Fruit fly (Drosophila melanogaster) whole organism, embryonic: ENCODE results near the gene CG13026.
A peak's percentile ranks its signal among the peaks of the same experiment; 100 is the strongest.

ENCODE experiments used
- ATbp ChIP-seq: fragments of 200-800 bp; sonication (Bioruptor generic); optimal IDR thresholded peaks from 2 replicates; lab custom pipeline; 2017; ENCODE audit warnings: missing biosample characterization, mild to moderate bottlenecking, missing genetic modification characterization, missing genetic modification reagents
- Atf-2 ChIP-seq: fragments of 200-800 bp; sonication (Bioruptor generic); optimal IDR thresholded peaks from 2 replicates; lab custom pipeline; 2016; ENCODE audit warnings: missing biosample characterization, missing genetic modification characterization
- Atf3 ChIP-seq: fragments of 200-800 bp; sonication (Bioruptor generic); optimal IDR thresholded peaks from 3 replicates; lab custom pipeline; 2016; ENCODE audit warnings: missing biosample characterization, missing genetic modification characterization
- BEAF-32 ChIP-seq: fragments of 200-800 bp; sonication (Bioruptor generic); optimal IDR thresholded peaks from 3 replicates; lab custom pipeline; 2017; ENCODE audit warnings: missing biosample characterization, missing genetic modification characterization, mild to moderate bottlenecking, moderate library complexity, missing genetic modification reagents
- CG1024 ChIP-seq: fragments of 200-800 bp; sonication (Bioruptor generic); IDR thresholded peaks from 2 replicates; pipeline ENCODE4 v1.3.6; 2022; ENCODE audit warnings: missing biosample characterization, missing genetic modification characterization
- CG10366 ChIP-seq: fragments of 200-800 bp; sonication (Bioruptor generic); IDR thresholded peaks from 2 replicates; pipeline ENCODE4 v1.3.6; 2022; ENCODE audit warnings: missing biosample characterization, missing genetic modification characterization
- CG11504 ChIP-seq: fragments of 200-800 bp; sonication (Bioruptor generic); optimal IDR thresholded peaks from 3 replicates; lab custom pipeline; 2019; ENCODE audit warnings: missing biosample characterization, mild to moderate bottlenecking, missing genetic modification characterization, moderate library complexity
- CG12219 ChIP-seq: fragments of 200-800 bp; sonication (Bioruptor generic); optimal IDR thresholded peaks from 3 replicates; lab custom pipeline; 2018; ENCODE audit warnings: missing biosample characterization, mild to moderate bottlenecking, missing genetic modification characterization
- CG15479 ChIP-seq: fragments of 200-800 bp; sonication (Bioruptor generic); optimal IDR thresholded peaks from 3 replicates; lab custom pipeline; 2019; ENCODE audit warnings: missing biosample characterization, mild to moderate bottlenecking, missing genetic modification characterization, moderate library complexity
- CG16813 ChIP-seq: fragments of 200-800 bp; sonication (Bioruptor generic); IDR thresholded peaks from 3 replicates; pipeline ENCODE4 v1.3.6; 2022; ENCODE audit warnings: missing biosample characterization, missing genetic modification characterization; ENCODE audit not compliant: partially characterized antibody
- CG16815 ChIP-seq: fragments of 200-800 bp; sonication (Bioruptor generic); optimal IDR thresholded peaks from 3 replicates; lab custom pipeline; 2017; ENCODE audit warnings: missing biosample characterization, mild to moderate bottlenecking, missing genetic modification characterization
- CG17361 ChIP-seq: fragments of 200-800 bp; sonication (Bioruptor generic); IDR thresholded peaks from 3 replicates; pipeline ENCODE4 v1.3.6; 2022; ENCODE audit warnings: missing biosample characterization, missing genetic modification characterization
- CG1792 ChIP-seq: fragments of 200-800 bp; sonication (Bioruptor generic); optimal IDR thresholded peaks from 2 replicates; lab custom pipeline; 2016; ENCODE audit warnings: missing biosample characterization, missing genetic modification characterization
- CG3281 ChIP-seq: fragments of 200-800 bp; sonication (Bioruptor generic); optimal IDR thresholded peaks from 3 replicates; lab custom pipeline; 2017; ENCODE audit warnings: missing biosample characterization, mild to moderate bottlenecking, missing genetic modification characterization
- CG4404 ChIP-seq: fragments of 200-800 bp; sonication (Bioruptor generic); IDR thresholded peaks from 2 replicates; pipeline ENCODE4 v1.3.6; 2022; ENCODE audit warnings: missing biosample characterization, missing genetic modification characterization
- CG6689 ChIP-seq: fragments of 200-800 bp; sonication (Bioruptor generic); IDR thresholded peaks from 2 replicates; pipeline ENCODE4 v1.3.6; 2022; ENCODE audit warnings: missing biosample characterization, missing genetic modification characterization
- CG6813 ChIP-seq: fragments of 200-800 bp; sonication (Bioruptor generic); optimal IDR thresholded peaks from 2 replicates; lab custom pipeline; 2017; ENCODE audit warnings: missing biosample characterization, missing genetic modification characterization, mild to moderate bottlenecking, moderate library complexity, missing genetic modification reagents
- CG6854 ChIP-seq: fragments of 200-800 bp; sonication (Bioruptor generic); optimal IDR thresholded peaks from 3 replicates; lab custom pipeline; 2017; ENCODE audit warnings: missing biosample characterization, mild to moderate bottlenecking, missing genetic modification characterization
- CG9727 ChIP-seq: fragments of 200-800 bp; sonication (Bioruptor generic); optimal IDR thresholded peaks from 3 replicates; lab custom pipeline; 2017; ENCODE audit warnings: missing biosample characterization, mild to moderate bottlenecking, missing genetic modification characterization
- CG9876 ChIP-seq: fragments of 200-800 bp; sonication (Bioruptor generic); optimal IDR thresholded peaks from 2 replicates; lab custom pipeline; 2016; ENCODE audit warnings: missing biosample characterization, missing genetic modification characterization
- CG9932 ChIP-seq: fragments of 200-800 bp; sonication (Bioruptor generic); IDR thresholded peaks from 2 replicates; pipeline ENCODE4 v1.3.6; 2022; ENCODE audit warnings: missing biosample characterization, missing genetic modification characterization
- Doc2 ChIP-seq: fragments of 200-800 bp; sonication (Bioruptor generic); IDR thresholded peaks from 2 replicates; pipeline ENCODE4 v1.3.6; 2022; ENCODE audit warnings: missing biosample characterization, missing genetic modification characterization
- Drgx ChIP-seq: fragments of 200-800 bp; sonication (Bioruptor generic); IDR thresholded peaks from 2 replicates; pipeline ENCODE4 v1.3.6; 2022; ENCODE audit warnings: missing biosample characterization, missing genetic modification characterization
- H15 ChIP-seq: fragments of 200-800 bp; sonication (Bioruptor generic); IDR thresholded peaks from 3 replicates; pipeline ENCODE4 v1.3.6; 2022; ENCODE audit warnings: missing biosample characterization, missing genetic modification characterization
- HLH3B ChIP-seq: fragments of 200-800 bp; sonication (Bioruptor generic); IDR thresholded peaks from 2 replicates; pipeline ENCODE4 v1.3.6; 2022; ENCODE audit warnings: missing biosample characterization, missing genetic modification characterization
- HLH54F ChIP-seq: fragments of 200-800 bp; sonication (Bioruptor generic); optimal IDR thresholded peaks from 3 replicates; lab custom pipeline; 2016; ENCODE audit warnings: missing biosample characterization, missing genetic modification characterization
- Jarid2 ChIP-seq: fragments of 200-800 bp; sonication (Bioruptor generic); optimal IDR thresholded peaks from 3 replicates; lab custom pipeline; 2017; ENCODE audit warnings: mild to moderate bottlenecking, missing biosample characterization, missing genetic modification reagents, missing genetic modification characterization
- Nf-YA ChIP-seq: fragments of 200-800 bp; sonication (Bioruptor generic); IDR thresholded peaks from 2 replicates; pipeline ENCODE4 v1.3.6; 2022; ENCODE audit warnings: missing biosample characterization, missing genetic modification characterization
- Oli ChIP-seq: fragments of 200-800 bp; sonication (Bioruptor generic); optimal IDR thresholded peaks from 2 replicates; lab custom pipeline; 2018; ENCODE audit warnings: missing biosample characterization, mild to moderate bottlenecking, missing genetic modification characterization, moderate library complexity
- Usf ChIP-seq: fragments of 200-800 bp; sonication (Bioruptor generic); optimal IDR thresholded peaks from 2 replicates; lab custom pipeline; 2017; ENCODE audit warnings: missing genotype, missing biosample characterization, missing genetic modification characterization
- bbx ChIP-seq: fragments of 200-800 bp; sonication (Bioruptor generic); IDR thresholded peaks from 2 replicates; pipeline ENCODE4 v1.3.6; 2022; ENCODE audit warnings: missing biosample characterization, missing genetic modification characterization; ENCODE audit not compliant: partially characterized antibody
- chm ChIP-seq: fragments of 200-800 bp; sonication (Bioruptor generic); IDR thresholded peaks from 2 replicates; pipeline ENCODE4 v1.3.6; 2022; ENCODE audit warnings: missing biosample characterization, missing genetic modification characterization
- crc ChIP-seq: fragments of 200-800 bp; sonication (Bioruptor generic); optimal IDR thresholded peaks from 2 replicates; lab custom pipeline; 2016; ENCODE audit warnings: missing biosample characterization, missing genetic modification characterization
- dati ChIP-seq: fragments of 200-800 bp; sonication (Bioruptor generic); IDR thresholded peaks from 2 replicates; pipeline ENCODE4 v1.3.6; 2022; ENCODE audit warnings: missing biosample characterization, missing genetic modification characterization
- ftz-f1 ChIP-seq: fragments of 200-800 bp; sonication (Bioruptor generic); optimal IDR thresholded peaks from 2 replicates; lab custom pipeline; 2016; ENCODE audit warnings: missing biosample characterization, missing genetic modification characterization
- h ChIP-seq: fragments of >200 bp; optimal IDR thresholded peaks from 2 replicates; lab custom pipeline; 2017
- hth ChIP-seq: fragments of >200 bp; optimal IDR thresholded peaks from 2 replicates; lab custom pipeline; 2017; ENCODE audit warnings: inconsistent platforms
- inv ChIP-seq: fragments of 200-800 bp; sonication (Bioruptor generic); IDR thresholded peaks from 2 replicates; pipeline ENCODE4 v1.3.6; 2022; ENCODE audit warnings: missing biosample characterization, missing genetic modification characterization; ENCODE audit not compliant: partially characterized antibody
- jing ChIP-seq: fragments of 200-800 bp; sonication (Bioruptor generic); optimal IDR thresholded peaks from 2 replicates; lab custom pipeline; 2018; ENCODE audit warnings: missing biosample characterization, mild to moderate bottlenecking, missing genetic modification characterization
- lmd ChIP-seq: fragments of 200-800 bp; sonication (Bioruptor generic); IDR thresholded peaks from 2 replicates; pipeline ENCODE4 v1.3.6; 2022; ENCODE audit warnings: missing biosample characterization, missing genetic modification characterization
- lola ChIP-seq, 3 experiments: fragments of >200 bp in 2 of 3; fragments of 200-800 bp in 1 of 3; sonication (Bioruptor generic) in 1 of 3; optimal IDR thresholded peaks; 2 replicates each; lab custom pipeline; 2017 to 2019; ENCODE audit warnings: missing biosample characterization in 3 of 3, missing genetic modification characterization in 3 of 3, mild to moderate bottlenecking in 1 of 3, moderate library complexity in 1 of 3
- pb ChIP-seq: fragments of 200-800 bp; sonication (Bioruptor generic); optimal IDR thresholded peaks from 3 replicates; lab custom pipeline; 2016; ENCODE audit warnings: missing biosample characterization, missing genetic modification characterization
- pzg ChIP-seq: fragments of 200-800 bp; sonication (Bioruptor generic); optimal IDR thresholded peaks from 3 replicates; lab custom pipeline; 2018; ENCODE audit warnings: missing biosample characterization, mild to moderate bottlenecking, missing genetic modification characterization, moderate library complexity
- rib ChIP-seq: fragments of 200-800 bp; sonication (Bioruptor generic); IDR thresholded peaks from 2 replicates; pipeline ENCODE4 v1.3.6; 2022; ENCODE audit warnings: missing biosample characterization, missing genetic modification characterization
- scrt ChIP-seq: fragments of 200-800 bp; sonication (Bioruptor generic); optimal IDR thresholded peaks from 2 replicates; lab custom pipeline; 2018; ENCODE audit warnings: missing biosample characterization, mild to moderate bottlenecking, missing genetic modification characterization, moderate library complexity
- sd ChIP-seq: fragments of 200-800 bp; sonication (Bioruptor generic); optimal IDR thresholded peaks from 3 replicates; lab custom pipeline; 2018; ENCODE audit warnings: missing biosample characterization, mild to moderate bottlenecking, missing genetic modification characterization, moderate library complexity
- trem ChIP-seq: fragments of 200-800 bp; optimal IDR thresholded peaks from 3 replicates; lab custom pipeline; 2019; ENCODE audit warnings: missing biosample characterization, mild to moderate bottlenecking, missing genetic modification characterization, moderate library complexity
- twi ChIP-seq: fragments of 200-800 bp; optimal IDR thresholded peaks from 2 replicates; lab custom pipeline; 2019; ENCODE audit warnings: missing biosample characterization, mild to moderate bottlenecking, missing genetic modification characterization, moderate library complexity
- tx ChIP-seq: fragments of 200-800 bp; sonication (Bioruptor generic); optimal IDR thresholded peaks from 2 replicates; lab custom pipeline; 2016; ENCODE audit warnings: missing biosample characterization, missing genetic modification characterization
- vnd ChIP-seq: fragments of 200-800 bp; sonication (Bioruptor generic); IDR thresholded peaks from 3 replicates; pipeline ENCODE4 v1.3.6; 2022; ENCODE audit warnings: missing biosample characterization, missing genetic modification characterization; ENCODE audit not compliant: partially characterized antibody

The CG13026 gene

dm6 chr3L:16768001-16768652 lies 42.2 kb upstream of the CG13026 start (continued):
- TF ChIP-seq lmd (GFP tag; lab: Robert Waterston, UW) (peak; percentile 32; the same call in 1 of the 2 replicates), jing (GFP tag; lab: Kevin White, UChicago) (no peak), BEAF-32 (GFP tag; lab: Kevin White, UChicago) (no peak), CG6689 (GFP tag; lab: Robert Waterston, UW) (peak; percentile 66), chm (peak; percentile 51; the same call in 1 of the 2 replicates), Oli (tag; lab: Kevin White, UChicago) (peak; percentile 50), HLH54F (GFP tag; lab: Kevin White, UChicago) (no peak), Doc2 (GFP tag; lab: Robert Waterston, UW) (no peak), CG9876 (GFP tag; lab: Kevin White, UChicago) (no peak), Atf3 (GFP tag; lab: Kevin White, UChicago) (peak; percentile 18), lola (GFP tag; optimal IDR thresholded peaks at IDR 0.05; lab: Kevin White, UChicago) (peak in 1 of 3 experiments; percentile 44), Jarid2 (GFP tag; lab: Kevin White, UChicago) (no peak), CG12219 (GFP tag; lab: Kevin White, UChicago) (no peak), CG17361 (0 out of 3 replicates have a peak, but pooled peaks have one; percentile 37), CG10366 (GFP tag; lab: Robert Waterston, UW) (peak; percentile 20; the same call in 1 of the 2 replicates), CG3281 (GFP tag; lab: Kevin White, UChicago) (no peak), tx (GFP tag; lab: Kevin White, UChicago) (no peak), pzg (GFP tag; lab: Kevin White, UChicago) (no peak), vnd (GFP tag; lab: Robert Waterston, UW) (no peak), bbx (GFP tag; lab: Robert Waterston, UW) (no peak), Drgx (no peak), dati (no peak), CG15479 (peak; percentile 60), Nf-YA (GFP tag; lab: Robert Waterston, UW) (no peak), CG9727 (peak; percentile 63), Usf (GFP tag; lab: Kevin White, UChicago) (no peak), CG6813 (GFP tag; lab: Kevin White, UChicago) (peak; percentile 5), sd (tag; lab: Kevin White, UChicago) (no peak), hth (peak; percentile 84), CG1024 (GFP tag; lab: Robert Waterston, UW) (no peak), HLH3B (GFP tag; lab: Robert Waterston, UW) (peak; percentile 40; the same call in 1 of the 2 replicates), crc (GFP tag; lab: Kevin White, UChicago) (no peak), H15 (no peak), CG1792 (GFP tag; lab: Kevin White, UChicago) (no peak), CG4404 (GFP tag; lab: Robert Waterston, UW) (peak; percentile 79), rib (GFP tag; lab: Robert Waterston, UW) (0 out of 2 replicates have a peak, but pooled peaks have one; percentile 24), ftz-f1 (GFP tag; lab: Kevin White, UChicago) (no peak), scrt (GFP tag; lab: Kevin White, UChicago) (no peak), trem (tag; lab: Kevin White, UChicago) (peak; percentile 51), CG16815 (GFP tag; lab: Kevin White, UChicago) (peak; percentile 40), Atf-2 (GFP tag; lab: Kevin White, UChicago) (no peak), CG11504 (tag; lab: Kevin White, UChicago) (peak; percentile 34), twi (peak; percentile 53), CG16813 (peak; percentile 57; the same call in 2 of the 3 replicates), inv (GFP tag; lab: Robert Waterston, UW) (no peak), CG6854 (GFP tag; lab: Kevin White, UChicago) (no peak), ATbp (GFP tag; lab: Kevin White, UChicago) (no peak), h (no peak), CG9932 (GFP tag; lab: Robert Waterston, UW) (no peak), pb (GFP tag; lab: Kevin White, UChicago) (no peak)
